Fruit fly (Drosophila melanogaster) whole organism, embryonic: ENCODE results near the gene Sec3.
A peak's percentile ranks its signal among the peaks of the same experiment; 100 is the strongest.

ENCODE experiments used
- CG10267 ChIP-seq: fragments of 200-800 bp; sonication (Bioruptor generic); optimal IDR thresholded peaks from 2 replicates; lab custom pipeline; 2018; ENCODE audit warnings: missing biosample characterization, mild to moderate bottlenecking, missing genetic modification characterization, moderate library complexity
- CG11085 ChIP-seq: fragments of 200-800 bp; sonication (Bioruptor generic); IDR thresholded peaks from 2 replicates; pipeline ENCODE4 v1.3.6; 2022; ENCODE audit warnings: missing biosample characterization, missing genetic modification characterization
- CG11504 ChIP-seq: fragments of 200-800 bp; sonication (Bioruptor generic); optimal IDR thresholded peaks from 3 replicates; lab custom pipeline; 2019; ENCODE audit warnings: missing biosample characterization, mild to moderate bottlenecking, missing genetic modification characterization, moderate library complexity
- CG13775 ChIP-seq: fragments of 200-800 bp; sonication (Bioruptor generic); optimal IDR thresholded peaks from 3 replicates; lab custom pipeline; 2017; ENCODE audit warnings: missing biosample characterization, mild to moderate bottlenecking, missing genetic modification characterization
- CG14050 ChIP-seq: fragments of 200-800 bp; sonication (Bioruptor generic); IDR thresholded peaks from 3 replicates; pipeline ENCODE4 v1.3.6; 2022; ENCODE audit warnings: missing biosample characterization, missing genetic modification characterization
- CG1603 ChIP-seq: fragments of 200-800 bp; sonication (Bioruptor generic); optimal IDR thresholded peaks from 2 replicates; lab custom pipeline; 2019; ENCODE audit warnings: missing biosample characterization, mild to moderate bottlenecking, missing genetic modification characterization, moderate library complexity
- CG16863 ChIP-seq: fragments of 200-800 bp; sonication (Bioruptor generic); optimal IDR thresholded peaks from 3 replicates; lab custom pipeline; 2016; ENCODE audit warnings: missing biosample characterization, missing genetic modification characterization
- CG17829 ChIP-seq: fragments of 200-800 bp; optimal IDR thresholded peaks from 2 replicates; lab custom pipeline; 2019; ENCODE audit warnings: missing biosample characterization, mild to moderate bottlenecking, missing genetic modification characterization, moderate library complexity
- CG18011 ChIP-seq: fragments of 200-800 bp; sonication (Bioruptor generic); optimal IDR thresholded peaks from 2 replicates; lab custom pipeline; 2017; ENCODE audit warnings: missing biosample characterization, missing genetic modification characterization, mild to moderate bottlenecking, moderate library complexity, missing genotype
- CG2120 ChIP-seq: fragments of 200-800 bp; sonication (Bioruptor generic); optimal IDR thresholded peaks from 3 replicates; lab custom pipeline; 2016; ENCODE audit warnings: missing biosample characterization, missing genetic modification characterization
- CG2712 ChIP-seq: fragments of 200-800 bp; optimal IDR thresholded peaks from 3 replicates; lab custom pipeline; 2019; ENCODE audit warnings: missing biosample characterization, mild to moderate bottlenecking, missing genetic modification characterization, moderate library complexity
- CG33557 ChIP-seq: fragments of 200-800 bp; sonication (Bioruptor generic); optimal IDR thresholded peaks from 2 replicates; lab custom pipeline; 2019; ENCODE audit warnings: missing biosample characterization, mild to moderate bottlenecking, missing genetic modification characterization, moderate library complexity
- CG43689 ChIP-seq: fragments of 200-800 bp; sonication (Bioruptor generic); IDR thresholded peaks from 2 replicates; pipeline ENCODE4 v1.3.6; 2022; ENCODE audit warnings: missing biosample characterization, missing genetic modification characterization
- CG4424 ChIP-seq: fragments of 200-800 bp; sonication (Bioruptor generic); optimal IDR thresholded peaks from 3 replicates; lab custom pipeline; 2016; ENCODE audit warnings: missing biosample characterization, missing genetic modification characterization
- CG7786 ChIP-seq: fragments of 200-800 bp; sonication (Bioruptor generic); optimal IDR thresholded peaks from 2 replicates; lab custom pipeline; 2016; ENCODE audit warnings: missing biosample characterization, missing genetic modification characterization
- CG8388 ChIP-seq: fragments of 200-800 bp; sonication (Bioruptor generic); optimal IDR thresholded peaks from 2 replicates; lab custom pipeline; 2019; ENCODE audit warnings: missing biosample characterization, mild to moderate bottlenecking, missing genetic modification characterization, moderate library complexity
- D19A ChIP-seq: fragments of 200-800 bp; optimal IDR thresholded peaks from 3 replicates; lab custom pipeline; 2019; ENCODE audit warnings: missing biosample characterization, mild to moderate bottlenecking, missing genetic modification characterization, moderate library complexity
- Dref ChIP-seq: fragments of 200-800 bp; sonication (Bioruptor generic); IDR thresholded peaks from 2 replicates; pipeline ENCODE4 v1.3.6; 2022; ENCODE audit warnings: missing biosample characterization, missing genetic modification characterization
- Ets65A ChIP-seq: fragments of 200-800 bp; sonication (Bioruptor generic); peaks from one replicate; lab custom pipeline; 2016; ENCODE audit warnings: missing biosample characterization, missing genetic modification characterization
- Hr51 ChIP-seq, 2 experiments: fragments of 200-800 bp; sonication (Bioruptor generic); optimal IDR thresholded peaks; 2 replicates in 1 of 2; 3 replicates in 1 of 2; lab custom pipeline; 2016 to 2018; ENCODE audit warnings: missing biosample characterization in 2 of 2, missing genetic modification characterization in 2 of 2, mild to moderate bottlenecking in 1 of 2, moderate library complexity in 1 of 2
- Med ChIP-seq: fragments of 200-800 bp; sonication (Bioruptor generic); peaks from one replicate; lab custom pipeline; 2016; ENCODE audit warnings: missing biosample characterization, missing genetic modification characterization, mild to moderate bottlenecking, inconsistent platforms, moderate library complexity
- Meics ChIP-seq: fragments of 200-800 bp; sonication (Bioruptor generic); optimal IDR thresholded peaks from 2 replicates; lab custom pipeline; 2017; ENCODE audit warnings: missing biosample characterization, mild to moderate bottlenecking, missing genetic modification characterization
- Oaz ChIP-seq: fragments of 200-800 bp; sonication (Bioruptor generic); IDR thresholded peaks from 2 replicates; pipeline ENCODE4 v1.3.6; 2022; ENCODE audit warnings: missing biosample characterization, missing genetic modification characterization
- Poxn ChIP-seq: fragments of 200-800 bp; sonication (Bioruptor generic); IDR thresholded peaks from 2 replicates; pipeline ENCODE4 v1.3.6; 2022; ENCODE audit warnings: missing biosample characterization, missing genetic modification characterization
- Rfx ChIP-seq: fragments of 200-800 bp; sonication (Bioruptor generic); IDR thresholded peaks from 2 replicates; pipeline ENCODE4 v1.3.6; 2022; ENCODE audit warnings: missing biosample characterization, missing genetic modification characterization
- Sox102F ChIP-seq: fragments of 200-800 bp; sonication (Bioruptor generic); optimal IDR thresholded peaks from 2 replicates; lab custom pipeline; 2018; ENCODE audit warnings: missing biosample characterization, mild to moderate bottlenecking, missing genetic modification characterization, moderate library complexity
- Ssrp ChIP-seq: fragments of 200-800 bp; sonication (Bioruptor generic); optimal IDR thresholded peaks from 2 replicates; lab custom pipeline; 2018; ENCODE audit warnings: missing biosample characterization, mild to moderate bottlenecking, missing genetic modification characterization, moderate library complexity
- Taf1 ChIP-seq: fragments of 200-800 bp; sonication (Bioruptor generic); IDR thresholded peaks from 2 replicates; pipeline ENCODE4 v1.3.6; 2022; ENCODE audit warnings: missing biosample characterization, missing genetic modification characterization
- Vsx1 ChIP-seq: fragments of 200-800 bp; sonication (Bioruptor generic); optimal IDR thresholded peaks from 2 replicates; lab custom pipeline; 2017; ENCODE audit warnings: missing biosample characterization, mild to moderate bottlenecking, missing genetic modification characterization, missing genetic modification reagents
- caup ChIP-seq: fragments of 200-800 bp; sonication (Bioruptor generic); optimal IDR thresholded peaks from 3 replicates; lab custom pipeline; 2017; ENCODE audit warnings: missing biosample characterization, mild to moderate bottlenecking, missing genetic modification characterization, moderate library complexity; ENCODE audit not compliant: severe bottlenecking
- cg ChIP-seq: fragments of 200-800 bp; sonication (Bioruptor generic); optimal IDR thresholded peaks from 3 replicates; lab custom pipeline; 2019; ENCODE audit warnings: missing biosample characterization, mild to moderate bottlenecking, missing genetic modification characterization, moderate library complexity
- chif ChIP-seq, 2 experiments: fragments of 200-800 bp; sonication (Bioruptor generic); optimal IDR thresholded peaks; 3 replicates each; lab custom pipeline; 2016; ENCODE audit warnings: missing biosample characterization in 2 of 2, missing genetic modification characterization in 2 of 2
- ci ChIP-seq: fragments of 200-800 bp; sonication (Bioruptor generic); IDR thresholded peaks from 3 replicates; pipeline ENCODE4 v1.3.6; 2022; ENCODE audit warnings: missing biosample characterization, missing genetic modification characterization
- dmrt11E ChIP-seq: fragments of 200-800 bp; sonication (Bioruptor generic); optimal IDR thresholded peaks from 3 replicates; lab custom pipeline; 2018; ENCODE audit warnings: missing biosample characterization, mild to moderate bottlenecking, missing genetic modification characterization, moderate library complexity
- ewg ChIP-seq: fragments of 200-800 bp; sonication (Bioruptor generic); optimal IDR thresholded peaks from 3 replicates; lab custom pipeline; 2017; ENCODE audit warnings: mild to moderate bottlenecking, missing biosample characterization, missing genetic modification reagents, missing genetic modification characterization
- gem ChIP-seq: fragments of 200-800 bp; sonication (Bioruptor generic); optimal IDR thresholded peaks from 2 replicates; lab custom pipeline; 2019; ENCODE audit warnings: missing biosample characterization, mild to moderate bottlenecking, missing genetic modification characterization, moderate library complexity
- lilli ChIP-seq: fragments of 200-800 bp; sonication (Bioruptor generic); optimal IDR thresholded peaks from 3 replicates; lab custom pipeline; 2016; ENCODE audit warnings: missing biosample characterization, missing genetic modification characterization
- org-1 ChIP-seq: fragments of 200-800 bp; sonication (Bioruptor generic); optimal IDR thresholded peaks from 2 replicates; lab custom pipeline; 2017; ENCODE audit warnings: missing biosample characterization, missing genetic modification characterization
- otp ChIP-seq: fragments of 200-800 bp; sonication (Bioruptor generic); IDR thresholded peaks from 3 replicates; pipeline ENCODE4, ENCODE4 v1.3.6; 2022; ENCODE audit warnings: missing biosample characterization, missing genetic modification characterization
- pb ChIP-seq: fragments of 200-800 bp; sonication (Bioruptor generic); optimal IDR thresholded peaks from 3 replicates; lab custom pipeline; 2016; ENCODE audit warnings: missing biosample characterization, missing genetic modification characterization
- row ChIP-seq: fragments of 200-800 bp; sonication (Bioruptor generic); IDR thresholded peaks from 3 replicates; pipeline ENCODE4 v1.3.6; 2022; ENCODE audit warnings: missing biosample characterization, missing genetic modification characterization
- scrt ChIP-seq: fragments of 200-800 bp; sonication (Bioruptor generic); optimal IDR thresholded peaks from 2 replicates; lab custom pipeline; 2018; ENCODE audit warnings: missing biosample characterization, mild to moderate bottlenecking, missing genetic modification characterization, moderate library complexity
- sens ChIP-seq: fragments of 200-800 bp; sonication (Bioruptor generic); peaks from one replicate; lab custom pipeline; 2016; ENCODE audit warnings: missing biosample characterization, missing genetic modification characterization
- shn ChIP-seq: fragments of 200-800 bp; sonication (Bioruptor generic); optimal IDR thresholded peaks from 3 replicates; lab custom pipeline; 2016; ENCODE audit warnings: missing biosample characterization, missing genetic modification characterization
- slbo ChIP-seq: fragments of 200-800 bp; sonication (Bioruptor generic); IDR thresholded peaks from 2 replicates; pipeline ENCODE4 v1.3.6; 2022; ENCODE audit warnings: missing biosample characterization, missing genetic modification characterization
- slou ChIP-seq: fragments of 200-800 bp; sonication (Bioruptor generic); optimal IDR thresholded peaks from 3 replicates; lab custom pipeline; 2016; ENCODE audit warnings: missing biosample characterization, missing genetic modification characterization
- stc ChIP-seq: fragments of 200-800 bp; sonication (Bioruptor generic); IDR thresholded peaks from 2 replicates; pipeline ENCODE4 v1.3.6; 2022; ENCODE audit warnings: missing biosample characterization, missing genetic modification characterization
- stwl ChIP-seq: fragments of 200-800 bp; sonication (Bioruptor generic); optimal IDR thresholded peaks from 3 replicates; lab custom pipeline; 2018; ENCODE audit warnings: missing biosample characterization, mild to moderate bottlenecking, missing genetic modification characterization, moderate library complexity
- trem ChIP-seq: fragments of 200-800 bp; optimal IDR thresholded peaks from 3 replicates; lab custom pipeline; 2019; ENCODE audit warnings: missing biosample characterization, mild to moderate bottlenecking, missing genetic modification characterization, moderate library complexity
- tx ChIP-seq: fragments of 200-800 bp; sonication (Bioruptor generic); optimal IDR thresholded peaks from 2 replicates; lab custom pipeline; 2016; ENCODE audit warnings: missing biosample characterization, missing genetic modification characterization

Sec3 gene

dm6 chr3L:17407073-17407472 lies 17.9 kb downstream of the Sec3 start (continued):
- TF ChIP-seq caup (GFP tag; lab: Kevin White, UChicago) (no peak), CG1603 (no peak), trem (tag; lab: Kevin White, UChicago) (peak; percentile 18), stwl (tag; lab: Kevin White, UChicago) (peak; percentile 63), sens (peak; percentile 52)

- TF ChIP-seq CG10267 (tag; lab: Kevin White, UChicago) (peak; percentile 9), CG13775 (GFP tag; lab: Kevin White, UChicago) (peak; percentile 25), CG11085 (GFP tag; lab: Robert Waterston, UW) (no peak), Hr51 (GFP tag; optimal IDR thresholded peaks at IDR 0.05; lab: Kevin White, UChicago) (peak in 1 of 2 experiments; percentile 25), CG11504 (peak; percentile 65), CG17829 (peak; percentile 4), org-1 (GFP tag; lab: Kevin White, UChicago) (peak; percentile 22), Oaz (no peak), gem (peak; percentile 72), CG7786 (no peak), CG33557 (GFP tag; lab: Kevin White, UChicago) (peak; percentile 14), Vsx1 (GFP tag; lab: Kevin White, UChicago) (peak; percentile 40), Ets65A (peak; percentile 87), cg (GFP tag; lab: Kevin White, UChicago) (no peak), stc (GFP tag; lab: Robert Waterston, UW) (no peak), CG2120 (GFP tag; lab: Kevin White, UChicago) (peak; percentile 33), scrt (no peak), ewg (GFP tag; lab: Kevin White, UChicago) (peak; percentile 14), CG2712 (peak; percentile 23), ci (GFP tag; lab: Robert Waterston, UW) (peak; percentile 55; the same call in 2 of the 3 replicates), Med (peak; percentile 77), CG18011 (GFP tag; lab: Kevin White, UChicago) (no peak), Sox102F (GFP tag; lab: Kevin White, UChicago) (peak; percentile 58), CG8388 (GFP tag; lab: Kevin White, UChicago) (peak; percentile 96), pb (no peak), Ssrp (peak; percentile 48), D19A (peak; percentile 31), CG4424 (GFP tag; lab: Kevin White, UChicago) (peak; percentile 31), tx (GFP tag; lab: Kevin White, UChicago) (no peak), row (GFP tag; lab: Robert Waterston, UW) (peak; percentile 75), dmrt11E (peak; percentile 42), Rfx (GFP tag; lab: Robert Waterston, UW) (peak; percentile 33; the same call in 1 of the 2 replicates), slbo (GFP tag; lab: Robert Waterston, UW) (peak; percentile 42), shn (peak; percentile 3), Taf1 (GFP tag; lab: Robert Waterston, UW) (no peak), Dref (GFP tag; lab: Robert Waterston, UW) (no peak), CG14050 (GFP tag; lab: Robert Waterston, UW) (peak; percentile 21; the same call in 1 of the 3 replicates), CG16863 (GFP tag; lab: Kevin White, UChicago) (peak; percentile 24), Meics (peak; percentile 29), slou (no peak), Poxn (GFP tag; lab: Robert Waterston, UW) (no peak), CG43689 (GFP tag; lab: Robert Waterston, UW) (no peak), otp (no peak), lilli (GFP tag; lab: Kevin White, UChicago) (peak; percentile 17), chif (GFP tag; optimal IDR thresholded peaks at IDR 0.05; lab: Kevin White, UChicago) (peak; percentile 4 to 32)
Measured at dm6 chr3L:17404646-17405045, 20.4 kb downstream of the Sec3 start.
